Worm (Caenorhabditis elegans): ENCODE measurements around the gene pbo-6.

ce11 chrX:17381975-17382374, 46.9 kb upstream of the pbo-6 start, which contains the start of gene F10D7.4:
- no peak for TF ChIP-seq pqm-1 (tag; optimal IDR thresholded peaks at IDR 0.05)
- no peak for TF ChIP-seq nhr-67 (tag; optimal IDR thresholded peaks at IDR 0.05)
- TF ChIP-seq nhr-23 (tag; optimal IDR thresholded peaks at IDR 0.05) = no peak
- TF ChIP-seq lin-39 (tag; optimal IDR thresholded peaks at IDR 0.05) = no peak
- no peak for TF ChIP-seq nhr-11 (tag; optimal IDR thresholded peaks at IDR 0.05)
- no peak for TF ChIP-seq pha-4 (tag; optimal IDR thresholded peaks at IDR 0.05)

All from whole organism, L3 larva.